Fruit fly (Drosophila melanogaster): ENCODE results near the gene CG10431.

DNA sequence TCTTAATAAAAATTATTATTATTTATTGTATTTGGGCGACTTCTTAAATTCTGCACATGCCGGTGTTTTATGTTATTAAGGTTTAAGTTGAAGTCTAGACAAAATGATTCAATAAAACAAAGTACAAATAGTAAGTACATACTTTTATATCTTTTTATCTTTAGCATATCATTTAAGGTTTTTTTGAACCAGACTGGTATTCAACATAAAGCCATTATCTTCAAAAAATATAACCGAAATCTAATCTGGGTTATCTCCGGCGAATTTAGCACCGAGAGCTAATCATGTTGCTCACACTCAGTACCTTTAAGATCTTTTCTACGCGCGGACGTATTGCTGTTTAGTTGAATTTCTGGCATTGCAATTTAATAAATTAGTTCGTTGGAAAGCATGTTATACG, 22.6 kb downstream of the CG10431 start, which contains the start of gene CG31792:
- no peak for TF ChIP-seq CG6854 (GFP tag; optimal IDR thresholded peaks at IDR 0.05)
- no peak for TF ChIP-seq svp (GFP tag)
- TF ChIP-seq CG10669 (GFP tag; optimal IDR thresholded peaks at IDR 0.05) = no peak
- TF ChIP-seq dsx (GFP tag; optimal IDR thresholded peaks at IDR 0.05; ENCODE audit: poor library complexity, severe bottlenecking) = no peak
- TF ChIP-seq Eip78C (GFP tag) = no peak
- no peak for TF ChIP-seq Gug (GFP tag; IDR thresholded peaks at IDR 0.05)

Data from whole organism, prepupa.